Fruit fly (Drosophila melanogaster): Measurements from ENCODE around the gene CG44532.
A peak's percentile ranks its signal among the peaks of the same experiment; 100 is the strongest.

Gene CG44532

dm6 chrX:9156388-9156823 lies 5.5 kb upstream of the CG44532 start, which contains the start of gene His3.3B (continued):
- TF ChIP-seq CG31224 (GFP tag; IDR thresholded peaks at IDR 0.05) (no peak), Tbp (GFP tag; optimal IDR thresholded peaks at IDR 0.05) (no peak), CG2129 (GFP tag; IDR thresholded peaks at IDR 0.05; ENCODE audit: partially characterized antibody) (no peak), lola (GFP tag; optimal IDR thresholded peaks at IDR 0.05) (no peak), oc (tag; optimal IDR thresholded peaks at IDR 0.05) (no peak), CG7987 (GFP tag; optimal IDR thresholded peaks at IDR 0.05) (no peak), fru (optimal IDR thresholded peaks at IDR 0.05) (no peak), CG9727 (GFP tag; optimal IDR thresholded peaks at IDR 0.05) (no peak), fd96Cb (tag; optimal IDR thresholded peaks at IDR 0.05) (no peak), slou (GFP tag; optimal IDR thresholded peaks at IDR 0.05) (no peak), nau (GFP tag; optimal IDR thresholded peaks at IDR 0.05) (peak; percentile 1), NfI (GFP tag; optimal IDR thresholded peaks at IDR 0.05) (no peak), CG2678 (tag; optimal IDR thresholded peaks at IDR 0.05) (peak; percentile 20), D (optimal IDR thresholded peaks at IDR 0.05) (no peak), D (GFP tag; optimal IDR thresholded peaks at IDR 0.05) (no peak), Dbx (GFP tag; IDR thresholded peaks at IDR 0.05) (no peak), dmrt99B (tag; optimal IDR thresholded peaks at IDR 0.05) (no peak), CG10431 (GFP tag; optimal IDR thresholded peaks at IDR 0.05) (no peak), CG12299 (tag; optimal IDR thresholded peaks at IDR 0.05) (peak; percentile 55), twi (tag; optimal IDR thresholded peaks at IDR 0.05) (no peak), exex (tag; optimal IDR thresholded peaks at IDR 0.05) (no peak), hkb (optimal IDR thresholded peaks at IDR 0.05) (no peak), hkb (GFP tag; IDR thresholded peaks at IDR 0.05) (no peak; the same call in 1 of the 2 replicates), shn (GFP tag; optimal IDR thresholded peaks at IDR 0.05) (no peak), CG15601 (tag; optimal IDR thresholded peaks at IDR 0.05) (peak; percentile 2), cad (GFP tag; optimal IDR thresholded peaks at IDR 0.05) (no peak), Scr (GFP tag; IDR thresholded peaks at IDR 0.05; ENCODE audit: partially characterized antibody) (peak; percentile 41), CG11456 (GFP tag; IDR thresholded peaks at IDR 0.05) (no peak), CG5180 (GFP tag; optimal IDR thresholded peaks at IDR 0.05) (no peak), C15 (GFP tag; IDR thresholded peaks at IDR 0.05) (no peak), ro (GFP tag; IDR thresholded peaks at IDR 0.05) (no peak), tna (GFP tag; IDR thresholded peaks at IDR 0.05; ENCODE audit: partially characterized antibody) (no peak), CG12071 (GFP tag; optimal IDR thresholded peaks at IDR 0.05) (no peak), fd64A (GFP tag; optimal IDR thresholded peaks at IDR 0.05) (no peak), Lim3 (GFP tag; IDR thresholded peaks at IDR 0.05) (no peak), CG8765 (GFP tag; IDR thresholded peaks at IDR 0.05) (no peak), CG10209 (GFP tag; optimal IDR thresholded peaks at IDR 0.05) (no peak), slp2 (GFP tag; optimal IDR thresholded peaks at IDR 0.05) (no peak), sima (GFP tag; optimal IDR thresholded peaks at IDR 0.05) (no peak), prd (optimal IDR thresholded peaks at IDR 0.05) (no peak), prd (GFP tag; IDR thresholded peaks at IDR 0.05) (no peak), schlank (tag; optimal IDR thresholded peaks at IDR 0.05) (no peak), CG3065 (GFP tag; optimal IDR thresholded peaks at IDR 0.05) (peak; percentile 82), CG9609 (GFP tag; optimal IDR thresholded peaks at IDR 0.05) (no peak), CG15011 (GFP tag; optimal IDR thresholded peaks at IDR 0.05) (no peak), CG14050 (GFP tag; IDR thresholded peaks at IDR 0.05) (no peak), grau (tag; optimal IDR thresholded peaks at IDR 0.05) (no peak), sisA (GFP tag; IDR thresholded peaks at IDR 0.05) (no peak), sens (GFP tag) (peak; percentile 14), pnt (GFP tag; optimal IDR thresholded peaks at IDR 0.05) (no peak), CG6654 (GFP tag; optimal IDR thresholded peaks at IDR 0.05) (no peak), CG3281 (GFP tag; optimal IDR thresholded peaks at IDR 0.05) (no peak), gcm (GFP tag; optimal IDR thresholded peaks at IDR 0.05) (peak; percentile 17)
